Fruit fly (Drosophila melanogaster) S2 (cell line): ENCODE measurements around the gene Drsl4.

ENCODE experiments used
- CG8478 ChIP-seq: fragments of >200 bp; optimal IDR thresholded peaks from 2 replicates; lab custom pipeline; 2018
- CTCF ChIP-seq, 2 experiments: fragments of >200 bp; optimal IDR thresholded peaks; 2 replicates each; lab custom pipeline; 2018

The Drsl4 gene

dm6 chr3L:3325925-3326903 is 10.8 kb downstream of the Drsl4 start, which contains the start of gene Gtpx:
Gene Gtpx (plus strand): TSS chr3L:3326265.
- TF ChIP-seq CG8478 (lab: Kevin White, UChicago) (no peak), CTCF (optimal IDR thresholded peaks at IDR 0.05; lab: Kevin White, UChicago) (no peak)

- TF ChIP-seq CG8478 (lab: Kevin White, UChicago) (no peak), CTCF (optimal IDR thresholded peaks at IDR 0.05; lab: Kevin White, UChicago) (no peak)
Measured at dm6 chr3L:3328771-3329170, 13.4 kb downstream of the Drsl4 start, which contains the start of gene Strip. Gene Strip (minus strand): TSS chr3L:3328871.

- TF ChIP-seq CTCF (optimal IDR thresholded peaks at IDR 0.05; lab: Kevin White, UChicago) (no peak), CG8478 (lab: Kevin White, UChicago) (no peak)
Measured at dm6 chr3L:3329763-3330162, 14.3 kb downstream of the Drsl4 start, which contains the start of gene CG14961. Gene CG14961 (plus strand): TSS chr3L:3330063.

dm6 chr3L:3334784-3335183 is 19.4 kb downstream of the Drsl4 start, which contains the start of gene CG14969:
Gene CG14969 (minus strand): TSS chr3L:3334978.
- TF ChIP-seq CG8478 (lab: Kevin White, UChicago) = no peak
- TF ChIP-seq CTCF (optimal IDR thresholded peaks at IDR 0.05; lab: Kevin White, UChicago) = no peak

dm6 chr3L:3335688-3336087 is 20.3 kb downstream of the Drsl4 start, which contains the start of gene Drsl1:
Gene Drsl1 (minus strand): TSS chr3L:3335788.
- no peak for TF ChIP-seq CG8478 (lab: Kevin White, UChicago)
- no peak for TF ChIP-seq CTCF (optimal IDR thresholded peaks at IDR 0.05; lab: Kevin White, UChicago)

dm6 chr3L:3336368-3337164 is 21.1 kb downstream of the Drsl4 start, which contains the start of the genes Drsl6 and kst:
Gene Drsl6 (minus strand): TSS chr3L:3336418.
Gene kst (plus strand): TSS chr3L:3336860.
- TF ChIP-seq CTCF (optimal IDR thresholded peaks at IDR 0.05; lab: Kevin White, UChicago) (no peak), CG8478 (lab: Kevin White, UChicago) (no peak)

- TF ChIP-seq CG8478 (lab: Kevin White, UChicago) = no peak
- no peak for TF ChIP-seq CTCF (optimal IDR thresholded peaks at IDR 0.05; lab: Kevin White, UChicago)
Measured at dm6 chr3L:3337345-3337928, 22.0 kb downstream of the Drsl4 start.

- TF ChIP-seq CG8478 (lab: Kevin White, UChicago) (no peak), CTCF (optimal IDR thresholded peaks at IDR 0.05; lab: Kevin White, UChicago) (no peak)
Measured at dm6 chr3L:3338028-3338855, 22.8 kb downstream of the Drsl4 start.

- TF ChIP-seq CTCF (optimal IDR thresholded peaks at IDR 0.05; lab: Kevin White, UChicago) = no peak
- no peak for TF ChIP-seq CG8478 (lab: Kevin White, UChicago)
Measured at dm6 chr3L:3338882-3339590, 23.6 kb downstream of the Drsl4 start.

- TF ChIP-seq CG8478 (lab: Kevin White, UChicago) = no peak
- TF ChIP-seq CTCF (optimal IDR thresholded peaks at IDR 0.05; lab: Kevin White, UChicago) = no peak
Measured at dm6 chr3L:3339695-3340226, 24.3 kb downstream of the Drsl4 start.

dm6 chr3L:3342307-3342940 is 27.0 kb downstream of the Drsl4 start:
- TF ChIP-seq CG8478 (lab: Kevin White, UChicago) (no peak), CTCF (optimal IDR thresholded peaks at IDR 0.05; lab: Kevin White, UChicago) (no peak)

dm6 chr3L:3343260-3343659 is 27.8 kb downstream of the Drsl4 start:
- TF ChIP-seq CG8478 (lab: Kevin White, UChicago) (no peak), CTCF (optimal IDR thresholded peaks at IDR 0.05; lab: Kevin White, UChicago) (no peak)
